Worm (Caenorhabditis elegans): ENCODE data around the gene gstk-1.

gstk-1 gene

ce11 chrII:9677470-9677869 is 21.0 kb downstream of the gstk-1 start:
- TF ChIP-seq skn-1 (tag; optimal IDR thresholded peaks at IDR 0.05) (no peak), elt-2 (tag; optimal IDR thresholded peaks at IDR 0.05) (peak; percentile 67), sea-2 (GFP tag; optimal IDR thresholded peaks at IDR 0.05) (no peak), lin-15B (tag; optimal IDR thresholded peaks at IDR 0.05) (no peak), pqm-1 (tag; optimal IDR thresholded peaks at IDR 0.05) (peak; percentile 50), elt-3 (tag; optimal IDR thresholded peaks at IDR 0.05) (no peak)

ce11 chrII:9679842-9680241 is 23.3 kb downstream of the gstk-1 start:
- no peak for TF ChIP-seq daf-12 (tag; optimal IDR thresholded peaks at IDR 0.05)
- TF ChIP-seq ceh-28 (tag; optimal IDR thresholded peaks at IDR 0.05) = no peak
- no peak for TF ChIP-seq pqm-1 (tag; optimal IDR thresholded peaks at IDR 0.05)
- TF ChIP-seq zag-1 (tag; optimal IDR thresholded peaks at IDR 0.05) = no peak
- no peak for TF ChIP-seq elt-3 (tag; optimal IDR thresholded peaks at IDR 0.05)
- TF ChIP-seq aly-2 (tag; optimal IDR thresholded peaks at IDR 0.05) = no peak
- TF ChIP-seq nhr-28 (tag; optimal IDR thresholded peaks at IDR 0.05) = no peak
- TF ChIP-seq tbx-2 (tag; optimal IDR thresholded peaks at IDR 0.05) = no peak
- no peak for TF ChIP-seq ceh-9 (tag; optimal IDR thresholded peaks at IDR 0.05)
- TF ChIP-seq nhr-12 (tag; optimal IDR thresholded peaks at IDR 0.05) = no peak
- no peak for TF ChIP-seq fos-1 (tag; optimal IDR thresholded peaks at IDR 0.05)
- no peak for TF ChIP-seq eor-1 (tag; optimal IDR thresholded peaks at IDR 0.05)
- TF ChIP-seq pha-4 (tag; optimal IDR thresholded peaks at IDR 0.05) = no peak
- TF ChIP-seq ama-1 (optimal IDR thresholded peaks at IDR 0.05) = no peak
- no peak for TF ChIP-seq hmg-11 (tag; optimal IDR thresholded peaks at IDR 0.05)

- TF ChIP-seq ama-1 (optimal IDR thresholded peaks at IDR 0.05) (no peak), nhr-28 (tag; optimal IDR thresholded peaks at IDR 0.05) (no peak), nhr-67 (tag; optimal IDR thresholded peaks at IDR 0.05) (no peak), nhr-25 (tag; optimal IDR thresholded peaks at IDR 0.05) (no peak), elt-2 (tag; optimal IDR thresholded peaks at IDR 0.05) (no peak), ZK546.5 (tag; optimal IDR thresholded peaks at IDR 0.05) (no peak), pha-4 (tag; optimal IDR thresholded peaks at IDR 0.05) (no peak), ztf-11 (tag; optimal IDR thresholded peaks at IDR 0.05) (no peak)
These were observed 24.0 kb downstream of the gstk-1 start, which contains the start of gene ZK1320.13 for ce11 chrII:9680493-9680892. Gene ZK1320.13 (plus strand): TSS chrII:9680793.

ce11 chrII:9682044-9682443 is 25.5 kb downstream of the gstk-1 start:
- peak; percentile 68 for TF ChIP-seq fkh-10 (GFP tag; optimal IDR thresholded peaks at IDR 0.05)
- TF ChIP-seq nhr-12 (tag; optimal IDR thresholded peaks at IDR 0.05) = no peak

- TF ChIP-seq ama-1 (optimal IDR thresholded peaks at IDR 0.05) = peak; percentile 50
- no peak for TF ChIP-seq nhr-23 (tag; optimal IDR thresholded peaks at IDR 0.05)
- TF ChIP-seq lin-39 (tag; optimal IDR thresholded peaks at IDR 0.05) = no peak
These were observed 27.7 kb downstream of the gstk-1 start for ce11 chrII:9684175-9684574.

- TF ChIP-seq zag-1 (tag; optimal IDR thresholded peaks at IDR 0.05) (no peak), nhr-76 (tag; optimal IDR thresholded peaks at IDR 0.05) (peak; percentile 59), pha-4 (tag; optimal IDR thresholded peaks at IDR 0.05) (peak; percentile 33), elt-2 (tag; optimal IDR thresholded peaks at IDR 0.05) (peak; percentile 50), fkh-10 (GFP tag; optimal IDR thresholded peaks at IDR 0.05) (no peak), nhr-25 (tag; optimal IDR thresholded peaks at IDR 0.05) (peak; percentile 18), lin-15B (tag; optimal IDR thresholded peaks at IDR 0.05) (peak; percentile 13)
These were observed 30.2 kb downstream of the gstk-1 start, which contains the start of gene ZK1320.9 for ce11 chrII:9686663-9687193. Gene ZK1320.9 (minus strand): TSS chrII:9686713.

ce11 chrII:9690067-9690632 is 33.6 kb downstream of the gstk-1 start:
- TF ChIP-seq fkh-10 (GFP tag; optimal IDR thresholded peaks at IDR 0.05) = peak; percentile 96
- TF ChIP-seq mdl-1 (tag; optimal IDR thresholded peaks at IDR 0.05) = no peak
- no peak for TF ChIP-seq nhr-67 (tag; optimal IDR thresholded peaks at IDR 0.05)
- TF ChIP-seq egl-5 (tag; optimal IDR thresholded peaks at IDR 0.05) = no peak

Data from whole organism, L3 larva.